Fruit fly (Drosophila melanogaster): ENCODE results near the gene dmt.

The dmt gene

DNA sequence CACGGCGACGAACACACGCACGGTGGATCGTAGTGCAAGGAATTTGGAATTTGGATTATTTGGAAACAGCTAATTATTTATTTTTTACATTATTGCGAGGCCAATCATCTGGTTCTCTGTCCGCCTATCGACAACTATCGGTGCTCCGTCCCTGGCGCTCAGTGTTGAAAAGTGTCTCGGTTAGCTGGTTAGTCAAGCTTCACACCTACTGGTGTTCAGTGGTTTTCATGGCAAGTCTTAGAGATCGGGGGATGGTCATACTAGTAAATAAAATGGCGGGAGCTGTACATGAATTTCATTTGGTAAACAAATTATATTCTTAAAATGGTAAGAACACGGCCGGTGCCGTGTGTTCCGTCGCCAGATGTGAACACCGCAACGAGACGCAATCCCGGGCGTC is at the start of gene dmt, which contains the start of gene trbd (continued):
- TF ChIP-seq CG1602 (GFP tag; optimal IDR thresholded peaks at IDR 0.05) (peak; percentile 40), CG3281 (GFP tag; optimal IDR thresholded peaks at IDR 0.05) (no peak), CG11398 (GFP tag; optimal IDR thresholded peaks at IDR 0.05) (peak; percentile 50), bab2 (GFP tag; optimal IDR thresholded peaks at IDR 0.05) (peak; percentile 31), klu (GFP tag; IDR thresholded peaks at IDR 0.05) (no peak), Blimp-1 (GFP tag; optimal IDR thresholded peaks at IDR 0.05) (no peak), Antp (GFP tag; optimal IDR thresholded peaks at IDR 0.05) (peak; percentile 68), Awh (GFP tag; IDR thresholded peaks at IDR 0.05) (no peak), CG3163 (GFP tag; optimal IDR thresholded peaks at IDR 0.05) (peak; percentile 62), Mes4 (GFP tag; optimal IDR thresholded peaks at IDR 0.05) (peak; percentile 29), Dad (GFP tag; optimal IDR thresholded peaks at IDR 0.05) (peak; percentile 66), yki (optimal IDR thresholded peaks at IDR 0.05) (no peak), toy (GFP tag; IDR thresholded peaks at IDR 0.05) (no peak), Ets65A (GFP tag) (peak; percentile 98), crp (GFP tag; optimal IDR thresholded peaks at IDR 0.05) (peak; percentile 45 to 92), CG6854 (GFP tag; optimal IDR thresholded peaks at IDR 0.05) (no peak), amos (GFP tag; IDR thresholded peaks at IDR 0.05; ENCODE audit: partially characterized antibody) (no peak), BtbVII (GFP tag; optimal IDR thresholded peaks at IDR 0.05) (no peak), org-1 (GFP tag; optimal IDR thresholded peaks at IDR 0.05) (no peak), NFAT (GFP tag; IDR thresholded peaks at IDR 0.05) (no peak), Trl (optimal IDR thresholded peaks at IDR 0.05) (no peak), Trl (GFP tag; optimal IDR thresholded peaks at IDR 0.05) (peak; percentile 71), luna (GFP tag; optimal IDR thresholded peaks at IDR 0.05) (peak; percentile 46), ken (GFP tag; IDR thresholded peaks at IDR 0.05) (no peak), trem (tag; optimal IDR thresholded peaks at IDR 0.05) (peak; percentile 78), dpn (GFP tag; optimal IDR thresholded peaks at IDR 0.05) (peak in 1 of 2 experiments; percentile 74), CG4730 (GFP tag; IDR thresholded peaks at IDR 0.05) (no peak), CG11695 (GFP tag; IDR thresholded peaks at IDR 0.05) (no peak), crol (GFP tag; IDR thresholded peaks at IDR 0.05) (no peak), ab (GFP tag; optimal IDR thresholded peaks at IDR 0.05) (no peak), nmo (GFP tag; optimal IDR thresholded peaks at IDR 0.05) (no peak), CG12071 (GFP tag; optimal IDR thresholded peaks at IDR 0.05) (no peak), Chrac-16 (GFP tag; optimal IDR thresholded peaks at IDR 0.05) (peak; percentile 24), CG7745 (tag; optimal IDR thresholded peaks at IDR 0.05) (no peak), Elba2 (GFP tag; optimal IDR thresholded peaks at IDR 0.05) (peak; percentile 72), CHES-1-like (GFP tag; optimal IDR thresholded peaks at IDR 0.05) (peak; percentile 92), HLH54F (GFP tag; optimal IDR thresholded peaks at IDR 0.05) (peak; percentile 74), chif (GFP tag; optimal IDR thresholded peaks at IDR 0.05) (peak; percentile 3 to 54), CG6765 (GFP tag; optimal IDR thresholded peaks at IDR 0.05) (no peak), CG12155 (GFP tag; optimal IDR thresholded peaks at IDR 0.05) (peak; percentile 56), lbe (GFP tag; optimal IDR thresholded peaks at IDR 0.05) (no peak), CG13624 (GFP tag; optimal IDR thresholded peaks at IDR 0.05) (peak; percentile 76), Sry-β (GFP tag; optimal IDR thresholded peaks at IDR 0.05) (no peak), mam (GFP tag; optimal IDR thresholded peaks at IDR 0.05) (peak; percentile 81), sisA (GFP tag; IDR thresholded peaks at IDR 0.05) (no peak), vfl (GFP tag; optimal IDR thresholded peaks at IDR 0.05) (peak; percentile 64), zfh1 (GFP tag; IDR thresholded peaks at IDR 0.05) (no peak), Fer2 (tag; optimal IDR thresholded peaks at IDR 0.05) (no peak), tx (GFP tag; optimal IDR thresholded peaks at IDR 0.05) (peak; percentile 58), cato (GFP tag; optimal IDR thresholded peaks at IDR 0.05; ENCODE audit: borderline replicate concordance) (no peak), HHEX (GFP tag; optimal IDR thresholded peaks at IDR 0.05) (no peak), CG14050 (GFP tag; IDR thresholded peaks at IDR 0.05) (no peak), sens-2 (GFP tag; IDR thresholded peaks at IDR 0.05) (no peak)
